Worm (Caenorhabditis elegans) whole organism, young adult: ENCODE results near the gene plc-2.
"Not testable (repeated sequence)": the region's sequence is repeated elsewhere in the genome, so short reads cannot be mapped to it uniquely, and the experiment has no call there.

ENCODE experiments used
- B0019.2 ChIP-seq: fragments of 200-800 bp; sonication (Bioruptor generic); conservative IDR thresholded peaks from 2 replicates; pipeline ENCODE4 v1.3.6; 2022; ENCODE audit warnings: missing genetic modification reagents, missing genetic modification characterization, missing compliant biosample characterization
- D2030.7 ChIP-seq: fragments of 200-800 bp; sonication (Bioruptor generic); IDR thresholded peaks from 2 replicates; pipeline ENCODE4 v1.3.6; 2022; ENCODE audit warnings: missing genetic modification reagents, missing genetic modification characterization, missing compliant biosample characterization
- F22D6.2 ChIP-seq: sonication (generic microtip); optimal IDR thresholded peaks from 2 replicates; lab custom pipeline; 2016; ENCODE audit warnings: mild to moderate bottlenecking, missing genetic modification characterization, missing compliant biosample characterization
- F33H1.4 ChIP-seq: fragments of 200-800 bp; sonication (Bioruptor generic); IDR thresholded peaks from 2 replicates; pipeline ENCODE4 v1.3.6; 2022; ENCODE audit warnings: missing genetic modification reagents, missing genetic modification characterization, missing compliant biosample characterization
- F49E8.2 ChIP-seq: sonication (generic microtip); optimal IDR thresholded peaks from 3 replicates; lab custom pipeline; 2017; ENCODE audit warnings: missing genetic modification characterization, mild to moderate bottlenecking, missing compliant biosample characterization, antibody characterized with exemption, moderate library complexity; ENCODE audit not compliant: insufficient read depth
- F57C9.4 ChIP-seq: sonication (generic microtip); optimal IDR thresholded peaks from 2 replicates; lab custom pipeline; 2017; ENCODE audit warnings: mild to moderate bottlenecking, missing genetic modification characterization, missing compliant biosample characterization
- K11D2.4 ChIP-seq: fragments of 200-800 bp; sonication (Bioruptor generic); IDR thresholded peaks from 2 replicates; pipeline ENCODE4 v1.3.6; 2022; ENCODE audit warnings: missing genetic modification reagents, missing genetic modification characterization, missing compliant biosample characterization
- T07F8.4 ChIP-seq: sonication (generic microtip); optimal IDR thresholded peaks from 2 replicates; lab custom pipeline; 2016; ENCODE audit warnings: mild to moderate bottlenecking, missing genetic modification characterization, moderate library complexity, missing compliant biosample characterization
- Y56A3A.18 ChIP-seq: fragments of 200-800 bp; sonication (Bioruptor generic); IDR thresholded peaks from 2 replicates; pipeline ENCODE4 v1.3.6; 2022; ENCODE audit warnings: missing genetic modification reagents, missing genetic modification characterization, missing compliant biosample characterization
- ZK185.1 ChIP-seq: sonication (generic microtip); optimal IDR thresholded peaks from 2 replicates; lab custom pipeline; 2016; ENCODE audit warnings: mild to moderate bottlenecking, missing genetic modification characterization, missing compliant biosample characterization; ENCODE audit not compliant: poor library complexity, severe bottlenecking
- aptf-2 ChIP-seq: fragments of 200-800 bp; sonication (Bioruptor generic); conservative IDR thresholded peaks from 2 replicates; pipeline ENCODE4 v1.3.6; 2022; ENCODE audit warnings: missing genetic modification reagents, missing genetic modification characterization, missing compliant biosample characterization
- athp-1 ChIP-seq: sonication (generic microtip); optimal IDR thresholded peaks from 2 replicates; lab custom pipeline; 2017; ENCODE audit warnings: mild to moderate bottlenecking, missing genetic modification characterization, missing compliant biosample characterization
- bed-2 ChIP-seq: fragments of 200-800 bp; sonication (Bioruptor generic); IDR thresholded peaks from 2 replicates; pipeline ENCODE4 v1.3.6; 2022; ENCODE audit warnings: missing genetic modification reagents, missing genetic modification characterization, missing compliant biosample characterization
- ccch-3 ChIP-seq: fragments of 200-800 bp; sonication (Bioruptor generic); optimal IDR thresholded peaks from 2 replicates; lab custom pipeline; 2018; ENCODE audit warnings: mild to moderate bottlenecking, missing genetic modification characterization, missing compliant biosample characterization
- cebp-1 ChIP-seq, 2 experiments: fragments of 200-800 bp in 1 of 2; sonication (Bioruptor generic) in 1 of 2; sonication (generic microtip) in 1 of 2; IDR thresholded peaks in 1 of 2; optimal IDR thresholded peaks in 1 of 2; 2 replicates each; pipeline versions ENCODE4 v1.3.6 to Lab custom; 2017 to 2022; ENCODE audit warnings: missing compliant biosample characterization in 2 of 2, missing genetic modification characterization in 2 of 2, mild to moderate bottlenecking in 1 of 2, missing genetic modification reagents in 1 of 2, moderate library complexity in 1 of 2
- ceh-27 ChIP-seq: fragments of 200-800 bp; sonication (Bioruptor generic); optimal IDR thresholded peaks from 2 replicates; lab custom pipeline; 2018; ENCODE audit warnings: mild to moderate bottlenecking, missing genetic modification characterization, moderate library complexity, missing compliant biosample characterization
- dpff-1 ChIP-seq: sonication (generic microtip); optimal IDR thresholded peaks from 2 replicates; lab custom pipeline; 2017; ENCODE audit warnings: mild to moderate bottlenecking, missing genetic modification characterization, missing compliant biosample characterization
- egl-44 ChIP-seq: fragments of 200-800 bp; sonication (Bioruptor generic); IDR thresholded peaks from 2 replicates; pipeline ENCODE4 v1.3.6; 2022; ENCODE audit warnings: missing genetic modification reagents, missing genetic modification characterization, missing compliant biosample characterization
- egrh-3 ChIP-seq: fragments of 200-800 bp; sonication (Bioruptor generic); IDR thresholded peaks from 2 replicates; pipeline ENCODE4 v1.3.6; 2022; ENCODE audit warnings: missing genetic modification reagents, missing genetic modification characterization, missing compliant biosample characterization
- ekl-4 ChIP-seq: fragments of 200-800 bp; sonication (Bioruptor generic); IDR thresholded peaks from 2 replicates; pipeline ENCODE4 v1.3.6; 2022; ENCODE audit warnings: missing genetic modification reagents, missing genetic modification characterization, missing compliant biosample characterization
- gei-17 ChIP-seq: fragments of 200-800 bp; sonication (Bioruptor generic); optimal IDR thresholded peaks from 2 replicates; lab custom pipeline; 2018; ENCODE audit warnings: mild to moderate bottlenecking, missing genetic modification characterization, missing compliant biosample characterization
- madf-6 ChIP-seq: fragments of 200-800 bp; sonication (Bioruptor generic); IDR thresholded peaks from 2 replicates; pipeline ENCODE4 v1.3.6; 2022; ENCODE audit warnings: missing genetic modification reagents, missing genetic modification characterization, missing compliant biosample characterization
- mel-28 ChIP-seq: sonication (generic microtip); optimal IDR thresholded peaks from 2 replicates; lab custom pipeline; 2016; ENCODE audit warnings: borderline replicate concordance, mild to moderate bottlenecking, missing genetic modification characterization, missing compliant biosample characterization
- nfya-1 ChIP-seq: sonication (generic microtip); optimal IDR thresholded peaks from 2 replicates; lab custom pipeline; 2017; ENCODE audit warnings: antibody characterized with exemption, missing compliant biosample characterization, missing genetic modification characterization, borderline replicate concordance; ENCODE audit not compliant: insufficient read depth
- nhr-80 ChIP-seq: sonication (generic microtip); optimal IDR thresholded peaks from 2 replicates; lab custom pipeline; 2016; ENCODE audit warnings: missing genetic modification characterization, missing compliant biosample characterization
- nhr-90 ChIP-seq: sonication (generic microtip); optimal IDR thresholded peaks from 2 replicates; lab custom pipeline; 2016; ENCODE audit warnings: missing genotype, mild to moderate bottlenecking, missing genetic modification characterization, missing compliant biosample characterization
- pbrm-1 ChIP-seq: fragments of 200-800 bp; sonication (Bioruptor generic); IDR thresholded peaks from 2 replicates; pipeline ENCODE4 v1.3.6; 2022; ENCODE audit warnings: missing genetic modification reagents, missing genetic modification characterization, missing compliant biosample characterization
- rec-8 ChIP-seq, 2 experiments: sonication (generic microtip); optimal IDR thresholded peaks; 2 replicates each; lab custom pipeline; 2016; ENCODE audit warnings: mild to moderate bottlenecking in 2 of 2, missing genetic modification characterization in 2 of 2, missing genetic modification reagents in 2 of 2, missing genotype in 2 of 2, missing biosample characterization in 1 of 2, missing compliant biosample characterization in 1 of 2, moderate library complexity in 1 of 2
- rpc-1 ChIP-seq, 2 experiments: fragments of 150-350 bp in 1 of 2; sonication (generic microtip) in 1 of 2; optimal IDR thresholded peaks; 2 replicates each; lab custom pipeline; 2014 to 2018; ENCODE audit warnings: missing biosample characterization in 1 of 2, missing genetic modification characterization in 1 of 2, missing genetic modification reagents in 1 of 2, missing genotype in 1 of 2
- sdz-38 ChIP-seq: sonication (generic microtip); optimal IDR thresholded peaks from 2 replicates; lab custom pipeline; 2016; ENCODE audit warnings: missing genotype, missing genetic modification characterization, missing compliant biosample characterization
- unc-130 ChIP-seq: sonication (generic microtip); optimal IDR thresholded peaks from 2 replicates; lab custom pipeline; 2016; ENCODE audit warnings: missing genetic modification reagents, missing genetic modification characterization, missing compliant biosample characterization
- unc-62 ChIP-seq: fragments of 150-350 bp; optimal IDR thresholded peaks from 2 replicates; lab custom pipeline; 2014; ENCODE audit warnings: missing biosample characterization, missing genetic modification reagents, missing genetic modification characterization
- xnd-1 ChIP-seq: sonication (generic microtip); optimal IDR thresholded peaks from 2 replicates; lab custom pipeline; 2016; ENCODE audit warnings: missing genotype, missing genetic modification reagents, missing genetic modification characterization, missing compliant biosample characterization

Gene plc-2

ce11 chrV:15207681-15208080, 15.3 kb downstream of the plc-2 start, which contains the start of gene C41G6.12:
TSS of gene C41G6.12 (minus strand) at chrV:15207781.
- TF ChIP-seq ZK185.1 (tag; lab: Kevin White, UChicago); athp-1 (tag; lab: Kevin White, UChicago); B0019.2: not testable (repeated sequence)

- not testable (repeated sequence) for TF ChIP-seq egl-44 (GFP tag; lab: Robert Waterston, UW); xnd-1; ZK185.1 (tag; lab: Kevin White, UChicago)
- TF ChIP-seq, all 124 proteins: peak for 0; not testable (repeated sequence) for 124
Observed at ce11 chrV:15211869-15212268, 19.5 kb downstream of the plc-2 start, which contains the start of gene sri-24. TSS of gene sri-24 (plus strand) at chrV:15212169.

- not testable (repeated sequence) for TF ChIP-seq mel-28, unc-62, F22D6.2
Observed at ce11 chrV:15215175-15215574, 22.8 kb downstream of the plc-2 start, which contains the start of gene sri-26. TSS of gene sri-26 (plus strand) at chrV:15215475.

- no peak for TF ChIP-seq rec-8 (tag; optimal IDR thresholded peaks at IDR 0.05; lab: Kevin White, UChicago)
Observed at ce11 chrV:15216705-15217104, 24.3 kb downstream of the plc-2 start, which contains the start of gene sri-25. TSS of gene sri-25 (plus strand) at chrV:15217005.

- TF ChIP-seq aptf-2 (GFP tag; lab: Robert Waterston, UW): no peak
- no peak for TF ChIP-seq F49E8.2 (tag; lab: Kevin White, UChicago)
- TF ChIP-seq nfya-1: no peak
- TF ChIP-seq madf-6: no peak
- no peak for TF ChIP-seq pbrm-1 (GFP tag; lab: Robert Waterston, UW)
- no peak for TF ChIP-seq egrh-3 (GFP tag; lab: Robert Waterston, UW)
- TF ChIP-seq rpc-1 (optimal IDR thresholded peaks at IDR 0.05; lab: Kevin White, UChicago): no peak
- no peak for TF ChIP-seq rpc-1 (tag; optimal IDR thresholded peaks at IDR 0.05; lab: Kevin White, UChicago)
- no peak for TF ChIP-seq ceh-27 (GFP tag; lab: Kevin White, UChicago)
- TF ChIP-seq cebp-1 (GFP tag; IDR thresholded peaks at IDR 0.05; lab: Robert Waterston, UW): no peak
- TF ChIP-seq cebp-1 (tag; optimal IDR thresholded peaks at IDR 0.05; lab: Kevin White, UChicago): no peak
- no peak for TF ChIP-seq ccch-3 (GFP tag; lab: Kevin White, UChicago)
- no peak for TF ChIP-seq unc-130 (GFP tag; lab: Kevin White, UChicago)
- TF ChIP-seq ekl-4: no peak
- TF ChIP-seq bed-2 (GFP tag; lab: Robert Waterston, UW): no peak
- no peak for TF ChIP-seq K11D2.4
- no peak for TF ChIP-seq nhr-80 (tag; lab: Kevin White, UChicago)
- TF ChIP-seq dpff-1 (tag; lab: Kevin White, UChicago): no peak
Observed at ce11 chrV:15221330-15221729, 29.0 kb downstream of the plc-2 start, which contains the start of gene irld-25. TSS of gene irld-25 (plus strand) at chrV:15221630.

- no peak for TF ChIP-seq dpff-1 (tag; lab: Kevin White, UChicago)
- no peak for TF ChIP-seq nhr-90 (tag; lab: Kevin White, UChicago)
- TF ChIP-seq F33H1.4 (GFP tag; lab: Robert Waterston, UW): no peak
- no peak for TF ChIP-seq gei-17 (GFP tag; lab: Kevin White, UChicago)
- no peak for TF ChIP-seq T07F8.4 (tag; lab: Kevin White, UChicago)
- no peak for TF ChIP-seq xnd-1
- no peak for TF ChIP-seq egrh-3 (GFP tag; lab: Robert Waterston, UW)
- TF ChIP-seq F57C9.4: no peak
- no peak for TF ChIP-seq Y56A3A.18 (GFP tag; lab: Robert Waterston, UW)
- TF ChIP-seq D2030.7 (GFP tag; lab: Robert Waterston, UW): no peak
- TF ChIP-seq sdz-38: no peak
- TF ChIP-seq madf-6: no peak
Observed at ce11 chrV:15223668-15224067, 31.3 kb downstream of the plc-2 start, which contains the start of gene srw-24. TSS of gene srw-24 (plus strand) at chrV:15223968.
